Worm (Caenorhabditis elegans) whole organism, L3 larva: Measurements from ENCODE around the gene H08J19.1.
A peak's percentile ranks its signal among the peaks of the same experiment; 100 is the strongest.

Experiments
- R02D3.7 ChIP-seq: fragments of 150-350 bp; optimal IDR thresholded peaks from 2 replicates; lab custom pipeline; 2014; ENCODE audit warnings: missing biosample characterization, missing genetic modification characterization
- ZK546.5 ChIP-seq: sonication (generic microtip); optimal IDR thresholded peaks from 2 replicates; lab custom pipeline; 2017; ENCODE audit warnings: missing biosample characterization, missing genetic modification characterization
- aly-2 ChIP-seq: fragments of 150-350 bp; optimal IDR thresholded peaks from 2 replicates; lab custom pipeline; 2014; ENCODE audit warnings: missing biosample characterization, missing genetic modification characterization
- ama-1 ChIP-seq: fragments of 150-350 bp; optimal IDR thresholded peaks from 2 replicates; lab custom pipeline; 2018
- ceh-16 ChIP-seq: sonication (generic microtip); optimal IDR thresholded peaks from 2 replicates; lab custom pipeline; 2017; ENCODE audit warnings: missing biosample characterization, missing genetic modification characterization
- ceh-28 ChIP-seq: fragments of 150-350 bp; optimal IDR thresholded peaks from 2 replicates; lab custom pipeline; 2014; ENCODE audit warnings: missing biosample characterization, missing genetic modification reagents, missing genetic modification characterization
- ceh-82 ChIP-seq: fragments of 150-350 bp; optimal IDR thresholded peaks from 2 replicates; lab custom pipeline; 2014; ENCODE audit warnings: missing biosample characterization, missing genetic modification characterization
- ceh-9 ChIP-seq: sonication (generic microtip); optimal IDR thresholded peaks from 2 replicates; lab custom pipeline; 2018; ENCODE audit warnings: missing biosample characterization, missing genetic modification characterization
- daf-12 ChIP-seq: fragments of 150-350 bp; optimal IDR thresholded peaks from 2 replicates; lab custom pipeline; 2014; ENCODE audit warnings: missing biosample characterization, missing genetic modification reagents, missing genetic modification characterization
- egl-27 ChIP-seq: sonication (generic microtip); optimal IDR thresholded peaks from 4 replicates; lab custom pipeline; 2017; ENCODE audit warnings: missing biosample characterization, missing genetic modification reagents, missing genetic modification characterization
- egl-5 ChIP-seq: fragments of 150-350 bp; optimal IDR thresholded peaks from 2 replicates; lab custom pipeline; 2017; ENCODE audit warnings: missing biosample characterization, missing genetic modification reagents, missing genetic modification characterization, inconsistent platforms
- elt-1 ChIP-seq: fragments of 150-350 bp; optimal IDR thresholded peaks from 2 replicates; lab custom pipeline; 2014; ENCODE audit warnings: missing biosample characterization, missing genetic modification characterization
- elt-2 ChIP-seq: sonication (generic microtip); optimal IDR thresholded peaks from 2 replicates; lab custom pipeline; 2016; ENCODE audit warnings: missing genetic modification reagents, mild to moderate bottlenecking, missing genetic modification characterization, missing compliant biosample characterization
- elt-3 ChIP-seq, 3 experiments: fragments of 150-350 bp in 1 of 3; sonication (generic microtip) in 2 of 3; optimal IDR thresholded peaks; 2 replicates in 2 of 3; 4 replicates in 1 of 3; lab custom pipeline; 2014 to 2017; ENCODE audit warnings: missing biosample characterization in 3 of 3, missing genetic modification characterization in 3 of 3
- eor-1 ChIP-seq, 2 experiments: fragments of 150-350 bp; optimal IDR thresholded peaks; 2 replicates each; lab custom pipeline; 2014 to 2018; ENCODE audit warnings: missing biosample characterization in 2 of 2, missing genetic modification characterization in 2 of 2
- fkh-10 ChIP-seq: sonication (generic microtip); optimal IDR thresholded peaks from 2 replicates; lab custom pipeline; 2017; ENCODE audit warnings: missing biosample characterization, missing genetic modification reagents, missing genetic modification characterization
- fkh-2 ChIP-seq: fragments of 150-350 bp; optimal IDR thresholded peaks from 2 replicates; lab custom pipeline; 2014; ENCODE audit warnings: missing biosample characterization, missing genetic modification reagents, missing genetic modification characterization
- fos-1 ChIP-seq: fragments of 150-350 bp; optimal IDR thresholded peaks from 2 replicates; lab custom pipeline; 2014; ENCODE audit warnings: missing biosample characterization, missing genetic modification characterization
- hmg-11 ChIP-seq: sonication (generic microtip); optimal IDR thresholded peaks from 2 replicates; lab custom pipeline; 2016; ENCODE audit warnings: missing genetic modification characterization, missing compliant biosample characterization
- jun-1 ChIP-seq: fragments of 150-350 bp; optimal IDR thresholded peaks from 2 replicates; lab custom pipeline; 2014; ENCODE audit warnings: missing biosample characterization, missing genetic modification reagents, missing genetic modification characterization
- lin-15B ChIP-seq: fragments of 150-350 bp; optimal IDR thresholded peaks from 2 replicates; lab custom pipeline; 2014; ENCODE audit warnings: missing biosample characterization, missing genetic modification characterization
- lin-39 ChIP-seq: fragments of 150-350 bp; optimal IDR thresholded peaks from 2 replicates; lab custom pipeline; 2018; ENCODE audit warnings: missing biosample characterization, missing genetic modification reagents, missing genetic modification characterization
- lsy-12 ChIP-seq: sonication (generic microtip); optimal IDR thresholded peaks from 2 replicates; lab custom pipeline; 2016; ENCODE audit warnings: mild to moderate bottlenecking, missing genetic modification characterization, missing compliant biosample characterization
- mdl-1 ChIP-seq: fragments of 150-350 bp; optimal IDR thresholded peaks from 2 replicates; lab custom pipeline; 2014; ENCODE audit warnings: missing biosample characterization, missing genetic modification characterization
- mml-1 ChIP-seq: fragments of 150-350 bp; sonication (generic microtip); optimal IDR thresholded peaks from 3 replicates; lab custom pipeline; 2014; ENCODE audit warnings: missing biosample characterization, missing genetic modification characterization
- nfya-1 ChIP-seq: sonication (generic microtip); optimal IDR thresholded peaks from 2 replicates; lab custom pipeline; 2017; ENCODE audit warnings: missing genetic modification characterization, mild to moderate bottlenecking, missing compliant biosample characterization, antibody characterized with exemption, moderate library complexity; ENCODE audit not compliant: insufficient read depth
- nhr-11 ChIP-seq: fragments of 150-350 bp; optimal IDR thresholded peaks from 2 replicates; lab custom pipeline; 2014; ENCODE audit warnings: missing biosample characterization, missing genetic modification characterization
- nhr-12 ChIP-seq: fragments of 150-350 bp; optimal IDR thresholded peaks from 2 replicates; lab custom pipeline; 2014; ENCODE audit warnings: missing biosample characterization, missing genetic modification characterization
- nhr-23 ChIP-seq: fragments of 150-350 bp; optimal IDR thresholded peaks from 2 replicates; lab custom pipeline; 2014; ENCODE audit warnings: missing biosample characterization, missing genetic modification reagents, missing genetic modification characterization
- nhr-237 ChIP-seq: fragments of 150-350 bp; optimal IDR thresholded peaks from 2 replicates; lab custom pipeline; 2014; ENCODE audit warnings: missing biosample characterization, missing genetic modification characterization
- nhr-25 ChIP-seq: sonication (generic microtip); optimal IDR thresholded peaks from 2 replicates; lab custom pipeline; 2017; ENCODE audit warnings: missing biosample characterization, missing genetic modification characterization
- nhr-43 ChIP-seq: sonication (generic microtip); optimal IDR thresholded peaks from 2 replicates; lab custom pipeline; 2016; ENCODE audit warnings: mild to moderate bottlenecking, missing genetic modification characterization, missing compliant biosample characterization; ENCODE audit not compliant: poor library complexity, severe bottlenecking
- nhr-67 ChIP-seq: fragments of 150-350 bp; optimal IDR thresholded peaks from 2 replicates; lab custom pipeline; 2014; ENCODE audit warnings: missing biosample characterization, missing genetic modification characterization
- nhr-76 ChIP-seq: fragments of 150-350 bp; sonication (generic microtip); optimal IDR thresholded peaks from 5 replicates; lab custom pipeline; 2014; ENCODE audit warnings: missing biosample characterization, missing genetic modification characterization
- nhr-77 ChIP-seq: fragments of 150-350 bp; optimal IDR thresholded peaks from 2 replicates; lab custom pipeline; 2014; ENCODE audit warnings: missing biosample characterization, missing genetic modification characterization
- pha-4 ChIP-seq: fragments of 150-350 bp; optimal IDR thresholded peaks from 2 replicates; lab custom pipeline; 2014; ENCODE audit warnings: missing biosample characterization, missing genetic modification reagents, missing genetic modification characterization
- pqm-1 ChIP-seq: fragments of 150-350 bp; optimal IDR thresholded peaks from 2 replicates; lab custom pipeline; 2017; ENCODE audit warnings: missing biosample characterization, missing genetic modification characterization, inconsistent platforms
- sea-2 ChIP-seq: fragments of 150-350 bp; sonication (generic microtip); optimal IDR thresholded peaks from 4 replicates; lab custom pipeline; 2014; ENCODE audit warnings: missing biosample characterization, missing genetic modification reagents, missing genetic modification characterization
- skn-1 ChIP-seq: fragments of 150-350 bp; optimal IDR thresholded peaks from 2 replicates; lab custom pipeline; 2014; ENCODE audit warnings: missing biosample characterization, missing genetic modification characterization
- snpc-4 ChIP-seq: fragments of 150-350 bp; optimal IDR thresholded peaks from 2 replicates; lab custom pipeline; 2014; ENCODE audit warnings: missing biosample characterization, missing genetic modification characterization
- tbx-2 ChIP-seq: sonication (generic microtip); optimal IDR thresholded peaks from 2 replicates; lab custom pipeline; 2016; ENCODE audit warnings: mild to moderate bottlenecking, missing genetic modification characterization, missing compliant biosample characterization
- unc-39 ChIP-seq: sonication (generic microtip); optimal IDR thresholded peaks from 4 replicates; lab custom pipeline; 2017; ENCODE audit warnings: missing biosample characterization, missing genetic modification characterization
- unc-62 ChIP-seq: fragments of 150-350 bp; sonication (generic microtip); optimal IDR thresholded peaks from 4 replicates; lab custom pipeline; 2014; ENCODE audit warnings: missing biosample characterization, missing genetic modification reagents, missing genetic modification characterization
- ztf-11 ChIP-seq: fragments of 150-350 bp; optimal IDR thresholded peaks from 2 replicates; lab custom pipeline; 2014; ENCODE audit warnings: missing biosample characterization, missing genetic modification characterization
- ztf-4 ChIP-seq: fragments of 150-350 bp; optimal IDR thresholded peaks from 2 replicates; lab custom pipeline; 2014; ENCODE audit warnings: missing biosample characterization, missing genetic modification characterization

H08J19.1 gene

ce11 chrX:15598661-15599384, 43.9 kb upstream of the H08J19.1 start:
- TF ChIP-seq nhr-23 (tag; lab: Kevin White, UChicago) (no peak), ceh-28 (tag; lab: Kevin White, UChicago) (no peak), eor-1 (tag; optimal IDR thresholded peaks at IDR 0.05; lab: Kevin White, UChicago) (no peak), egl-27 (tag; lab: Kevin White, UChicago) (no peak), jun-1 (no peak), pha-4 (tag; lab: Kevin White, UChicago) (peak; percentile 18), nhr-11 (tag; lab: Kevin White, UChicago) (no peak), elt-3 (tag; optimal IDR thresholded peaks at IDR 0.05; lab: Kevin White, UChicago) (no peak), lin-39 (no peak), elt-2 (tag; lab: Kevin White, UChicago) (peak; percentile 76), ceh-16 (tag; lab: Kevin White, UChicago) (no peak), mml-1 (tag; lab: Kevin White, UChicago) (no peak), pqm-1 (tag; lab: Kevin White, UChicago) (peak; percentile 45), ama-1 (lab: Kevin White, UChicago) (no peak), nhr-25 (tag; lab: Kevin White, UChicago) (no peak), egl-5 (tag; lab: Kevin White, UChicago) (no peak), skn-1 (no peak), ceh-9 (tag; lab: Kevin White, UChicago) (no peak)

- TF ChIP-seq ceh-16 (tag; lab: Kevin White, UChicago) (no peak), egl-27 (tag; lab: Kevin White, UChicago) (no peak), snpc-4 (tag; lab: Kevin White, UChicago) (no peak)
Measured at ce11 chrX:15599925-15600324, 42.8 kb upstream of the H08J19.1 start.

- TF ChIP-seq tbx-2 (tag; lab: Kevin White, UChicago) (no peak), unc-39 (no peak), eor-1 (tag; optimal IDR thresholded peaks at IDR 0.05; lab: Kevin White, UChicago) (no peak), nhr-43 (tag; lab: Kevin White, UChicago) (no peak), pqm-1 (tag; lab: Kevin White, UChicago) (no peak), R02D3.7 (tag; lab: Kevin White, UChicago) (no peak), skn-1 (peak; percentile 32), lin-15B (tag; lab: Kevin White, UChicago) (peak; percentile 23), nhr-67 (tag; lab: Kevin White, UChicago) (no peak), snpc-4 (tag; lab: Kevin White, UChicago) (no peak), aly-2 (tag; lab: Kevin White, UChicago) (no peak), lsy-12 (no peak), pha-4 (tag; lab: Kevin White, UChicago) (no peak), fos-1 (tag; lab: Kevin White, UChicago) (no peak), ZK546.5 (tag; lab: Kevin White, UChicago) (no peak), egl-5 (tag; lab: Kevin White, UChicago) (no peak), elt-1 (tag; lab: Kevin White, UChicago) (no peak), egl-27 (tag; lab: Kevin White, UChicago) (no peak), fkh-2 (tag; lab: Kevin White, UChicago) (no peak), mdl-1 (tag; lab: Kevin White, UChicago) (peak; percentile 11), nhr-25 (tag; lab: Kevin White, UChicago) (no peak), elt-2 (tag; lab: Kevin White, UChicago) (no peak), lin-39 (peak; percentile 80), ztf-11 (tag; lab: Kevin White, UChicago) (no peak), nhr-77 (tag; lab: Kevin White, UChicago) (no peak), ceh-9 (tag; lab: Kevin White, UChicago) (no peak), daf-12 (tag; lab: Kevin White, UChicago) (no peak), mml-1 (tag; lab: Kevin White, UChicago) (no peak), nhr-76 (no peak), ceh-16 (tag; lab: Kevin White, UChicago) (no peak), ceh-82 (no peak), sea-2 (GFP tag; lab: Kevin White, UChicago) (no peak), nfya-1 (tag; lab: Kevin White, UChicago) (peak; percentile 64), nhr-23 (tag; lab: Kevin White, UChicago) (no peak), unc-62 (GFP tag; lab: Kevin White, UChicago) (no peak), hmg-11 (peak; percentile 80), ama-1 (lab: Kevin White, UChicago) (no peak), ztf-4 (tag; lab: Kevin White, UChicago) (no peak), ceh-28 (tag; lab: Kevin White, UChicago) (no peak), nhr-237 (tag; lab: Kevin White, UChicago) (no peak), elt-3 (tag; optimal IDR thresholded peaks at IDR 0.05; lab: Kevin White, UChicago) (no peak), nhr-12 (tag; lab: Kevin White, UChicago) (no peak), fkh-10 (GFP tag; lab: Kevin White, UChicago) (peak; percentile 20), nhr-11 (tag; lab: Kevin White, UChicago) (no peak)
Measured at ce11 chrX:15600512-15601117, 42.1 kb upstream of the H08J19.1 start, which contains the start of gene ent-2. Gene ent-2, plus strand, starts transcription at chrX:15601067.
